Worm (Caenorhabditis elegans) whole organism, early embryonic: Measurements from ENCODE around the gene srx-82.

ENCODE experiments used
- B0310.2 ChIP-seq: sonication (generic microtip); optimal IDR thresholded peaks from 2 replicates; lab custom pipeline; 2016; ENCODE audit warnings: mild to moderate bottlenecking, missing genetic modification characterization, missing compliant biosample characterization
- F13C5.2 ChIP-seq: sonication (generic microtip); optimal IDR thresholded peaks from 2 replicates; lab custom pipeline; 2017; ENCODE audit warnings: mild to moderate bottlenecking, missing genetic modification characterization, inconsistent platforms, missing compliant biosample characterization
- aly-1 ChIP-seq: sonication (generic microtip); optimal IDR thresholded peaks from 2 replicates; lab custom pipeline; 2016; ENCODE audit warnings: missing genetic modification characterization, missing compliant biosample characterization
- ama-1 ChIP-seq: fragments of 150-350 bp; optimal IDR thresholded peaks from 2 replicates; lab custom pipeline; 2014
- ceh-13 ChIP-seq: fragments of 200-800 bp; sonication (Bioruptor generic); optimal IDR thresholded peaks from 2 replicates; lab custom pipeline; 2018; ENCODE audit warnings: mild to moderate bottlenecking, missing genetic modification characterization, missing compliant biosample characterization
- ceh-36 ChIP-seq: sonication (generic microtip); optimal IDR thresholded peaks from 2 replicates; lab custom pipeline; 2016; ENCODE audit warnings: missing genetic modification characterization, inconsistent platforms, missing compliant biosample characterization
- ets-7 ChIP-seq: sonication (generic microtip); optimal IDR thresholded peaks from 2 replicates; lab custom pipeline; 2016; ENCODE audit warnings: missing genotype, missing genetic modification characterization, missing compliant biosample characterization
- flt-1 ChIP-seq: fragments of 200-800 bp; sonication (Bioruptor generic); IDR thresholded peaks from 2 replicates; pipeline ENCODE4 v1.3.6; 2022; ENCODE audit warnings: missing genetic modification characterization, missing compliant biosample characterization
- hmbx-1 ChIP-seq: sonication (generic microtip); optimal IDR thresholded peaks from 2 replicates; lab custom pipeline; 2016; ENCODE audit warnings: mild to moderate bottlenecking, missing genetic modification characterization, missing compliant biosample characterization
- hmg-4 ChIP-seq: fragments of 200-800 bp; sonication (Bioruptor generic); optimal IDR thresholded peaks from 2 replicates; lab custom pipeline; 2018; ENCODE audit warnings: mild to moderate bottlenecking, missing genetic modification characterization, missing compliant biosample characterization
- hnd-1 ChIP-seq: sonication (generic microtip); optimal IDR thresholded peaks from 2 replicates; lab custom pipeline; 2016; ENCODE audit warnings: missing genetic modification characterization, missing compliant biosample characterization
- pes-1 ChIP-seq: fragments of 200-800 bp; sonication (Bioruptor generic); IDR thresholded peaks from 2 replicates; pipeline ENCODE4 v1.3.6; 2022; ENCODE audit warnings: missing genetic modification reagents, missing genetic modification characterization, missing compliant biosample characterization
- scrt-1 ChIP-seq: fragments of 200-800 bp; sonication (Bioruptor generic); IDR thresholded peaks from 2 replicates; pipeline ENCODE4 v1.3.6; 2022; ENCODE audit warnings: missing genetic modification characterization, missing compliant biosample characterization
- sea-1 ChIP-seq: fragments of 200-800 bp; sonication (Bioruptor generic); conservative IDR thresholded peaks from 2 replicates; pipeline ENCODE4 v1.3.6; 2022; ENCODE audit warnings: missing genetic modification characterization, missing compliant biosample characterization
- tbx-11 ChIP-seq: fragments of 200-800 bp; sonication (Bioruptor generic); IDR thresholded peaks from 2 replicates; pipeline ENCODE4 v1.3.6; 2022; ENCODE audit warnings: missing genetic modification characterization, missing compliant biosample characterization
- tbx-37 ChIP-seq: fragments of 200-800 bp; sonication (Bioruptor generic); conservative IDR thresholded peaks from 2 replicates; pipeline ENCODE4 v1.3.6; 2022; ENCODE audit warnings: missing genetic modification reagents, missing genetic modification characterization, missing compliant biosample characterization
- tra-4 ChIP-seq: sonication (generic microtip); optimal IDR thresholded peaks from 2 replicates; lab custom pipeline; 2017; ENCODE audit warnings: missing genetic modification characterization, missing compliant biosample characterization

The srx-82 gene

ce11 chrV:11631128-11631527 is 41.6 kb downstream of the srx-82 start:
- TF ChIP-seq aly-1 (tag; lab: Kevin White, UChicago) (no peak), sea-1 (no peak), tra-4 (tag; lab: Kevin White, UChicago) (no peak), ets-7 (tag; lab: Kevin White, UChicago) (no peak), ceh-36 (tag; lab: Kevin White, UChicago) (no peak), hmg-4 (GFP tag; lab: Kevin White, UChicago) (no peak), hmbx-1 (no peak), ama-1 (lab: Kevin White, UChicago) (no peak), B0310.2 (tag; lab: Kevin White, UChicago) (no peak), scrt-1 (GFP tag; lab: Robert Waterston, UW) (no peak), F13C5.2 (tag; lab: Kevin White, UChicago) (no peak), ceh-13 (GFP tag; lab: Kevin White, UChicago) (no peak), flt-1 (GFP tag; lab: Robert Waterston, UW) (no peak), tbx-11 (GFP tag; lab: Robert Waterston, UW) (no peak), pes-1 (GFP tag; lab: Robert Waterston, UW) (no peak), hnd-1 (tag; lab: Kevin White, UChicago) (no peak), tbx-37 (GFP tag; lab: Robert Waterston, UW) (no peak)

DNA sequence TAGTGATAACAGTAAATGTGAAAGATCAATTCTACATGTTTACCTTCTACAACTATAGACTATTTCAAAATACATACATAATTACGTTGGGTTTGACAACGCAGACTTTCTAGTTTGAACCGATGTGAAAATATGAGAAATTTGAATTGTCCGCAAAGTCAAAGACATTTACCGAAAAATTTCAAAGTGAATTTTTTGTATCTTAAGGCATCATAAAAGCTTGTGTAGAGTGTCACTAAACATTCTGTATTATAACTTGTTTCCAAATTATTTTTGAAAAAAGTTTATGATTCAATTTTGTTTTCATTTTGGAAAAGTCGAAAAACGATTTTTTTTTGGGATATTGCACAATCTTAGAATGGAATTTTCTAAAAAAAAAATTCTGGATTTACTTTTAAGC is 46.1 kb downstream of the srx-82 start:
- TF ChIP-seq F13C5.2 (tag; lab: Kevin White, UChicago) (no peak), tbx-37 (GFP tag; lab: Robert Waterston, UW) (no peak), tbx-11 (GFP tag; lab: Robert Waterston, UW) (no peak), tra-4 (tag; lab: Kevin White, UChicago) (no peak), ama-1 (lab: Kevin White, UChicago) (no peak), pes-1 (GFP tag; lab: Robert Waterston, UW) (no peak), scrt-1 (GFP tag; lab: Robert Waterston, UW) (no peak), ceh-13 (GFP tag; lab: Kevin White, UChicago) (no peak), sea-1 (no peak), hmbx-1 (no peak), B0310.2 (tag; lab: Kevin White, UChicago) (no peak), flt-1 (GFP tag; lab: Robert Waterston, UW) (no peak), hnd-1 (tag; lab: Kevin White, UChicago) (no peak), ets-7 (tag; lab: Kevin White, UChicago) (no peak), aly-1 (tag; lab: Kevin White, UChicago) (no peak), hmg-4 (GFP tag; lab: Kevin White, UChicago) (no peak), ceh-36 (tag; lab: Kevin White, UChicago) (no peak)

- no peak for TF ChIP-seq aly-1 (tag; lab: Kevin White, UChicago)
These were observed 47.7 kb downstream of the srx-82 start, which contains the start of gene sipa-1 for ce11 chrV:11637191-11637590. TSS of gene sipa-1 (minus strand) at chrV:11637291.

DNA sequence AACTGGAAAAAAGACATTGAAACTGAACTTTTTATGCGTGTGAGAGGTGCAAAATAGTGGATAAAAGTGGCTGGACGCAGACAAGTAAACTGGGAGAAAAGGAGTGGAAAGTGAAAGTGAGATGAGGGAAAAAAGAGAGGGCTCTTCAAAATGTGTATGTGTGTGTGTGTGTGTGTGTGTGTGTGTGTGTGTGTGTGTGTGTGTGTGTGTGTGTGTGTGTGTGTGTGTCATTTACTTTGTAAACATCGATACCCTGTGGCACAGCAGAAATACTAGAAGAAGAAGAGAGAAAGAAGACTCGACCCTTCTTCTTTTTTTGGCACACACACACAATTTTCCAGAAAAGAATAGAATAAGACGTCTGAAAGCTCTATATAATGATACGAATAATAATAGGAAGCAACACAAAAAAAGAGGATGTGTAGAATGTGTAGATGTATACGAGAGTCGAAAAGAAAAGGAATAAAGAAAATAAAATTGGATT is 49.1 kb downstream of the srx-82 start:
- TF ChIP-seq ceh-36 (tag; lab: Kevin White, UChicago): peak; percentile 15
- no peak for TF ChIP-seq ceh-13 (GFP tag; lab: Kevin White, UChicago)

- no peak for TF ChIP-seq ceh-36 (tag; lab: Kevin White, UChicago)
- no peak for TF ChIP-seq ceh-13 (GFP tag; lab: Kevin White, UChicago)
- TF ChIP-seq scrt-1 (GFP tag; lab: Robert Waterston, UW): no peak
- no peak for TF ChIP-seq pes-1 (GFP tag; lab: Robert Waterston, UW)
These were observed 51.8 kb downstream of the srx-82 start for ce11 chrV:11641298-11641787.
